Fruit fly (Drosophila melanogaster): ENCODE results near the gene ash2.

dm6 chr3R:24606868-24607267 is 43.1 kb upstream of the ash2 start:
- TF ChIP-seq CG7045 (GFP tag; optimal IDR thresholded peaks at IDR 0.05) (no peak), Hr96 (GFP tag; optimal IDR thresholded peaks at IDR 0.05) (no peak), CG1620 (GFP tag; optimal IDR thresholded peaks at IDR 0.05) (no peak), bab1 (GFP tag; optimal IDR thresholded peaks at IDR 0.05) (no peak), kay (GFP tag; ENCODE audit: borderline replicate concordance) (no peak), CG5204 (GFP tag; optimal IDR thresholded peaks at IDR 0.05) (no peak), CG14711 (tag; optimal IDR thresholded peaks at IDR 0.05) (no peak), cnc (optimal IDR thresholded peaks at IDR 0.05) (no peak), CG12768 (GFP tag; optimal IDR thresholded peaks at IDR 0.05) (no peak), tj (GFP tag; optimal IDR thresholded peaks at IDR 0.05) (no peak), Clk (GFP tag; optimal IDR thresholded peaks at IDR 0.05) (no peak), cic (GFP tag; optimal IDR thresholded peaks at IDR 0.05) (no peak), ovo (GFP tag; optimal IDR thresholded peaks at IDR 0.05) (no peak), Mnt (GFP tag; optimal IDR thresholded peaks at IDR 0.05) (no peak)
